Worm (Caenorhabditis elegans) whole organism, L4/young adult: ENCODE results near the gene strd-1.

Source experiments
- W03F9.2 ChIP-seq: fragments of 150-350 bp; optimal IDR thresholded peaks from 2 replicates; lab custom pipeline; 2014; ENCODE audit warnings: missing biosample characterization, missing genetic modification characterization
- dao-5 ChIP-seq: sonication (generic microtip); optimal IDR thresholded peaks from 2 replicates; lab custom pipeline; 2016; ENCODE audit warnings: missing genotype, missing genetic modification characterization, moderate library complexity, missing compliant biosample characterization
- him-1 ChIP-seq: sonication (generic microtip); optimal IDR thresholded peaks from 2 replicates; lab custom pipeline; 2016; ENCODE audit warnings: missing genotype, missing genetic modification reagents, missing genetic modification characterization, missing compliant biosample characterization

DNA sequence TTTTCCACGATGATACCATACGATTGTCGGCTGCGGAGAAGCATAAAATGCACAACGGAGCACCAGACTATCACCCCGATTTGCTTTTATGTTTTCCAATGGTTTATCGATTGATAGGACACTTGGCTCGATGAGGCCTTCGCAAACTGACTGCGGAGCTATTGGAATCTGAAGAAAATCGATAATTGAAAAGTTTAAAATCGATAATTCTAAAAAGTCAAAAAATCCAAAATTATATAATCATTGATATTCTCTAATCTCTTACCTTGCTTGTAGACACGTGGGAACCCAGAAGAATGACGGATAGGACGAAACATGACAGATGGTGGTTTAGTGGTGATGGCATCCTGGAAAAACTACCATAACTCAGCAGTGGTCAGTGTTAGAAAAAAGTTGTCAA, 5.9 kb downstream of the strd-1 start, which contains the start of gene zig-5:
- TF ChIP-seq dao-5 (no peak), him-1 (tag; lab: Kevin White, UChicago) (no peak), W03F9.2 (tag; lab: Kevin White, UChicago) (no peak)
